Fruit fly (Drosophila melanogaster): ENCODE results near the gene VhaPPA1-1.

VhaPPA1-1 gene

DNA sequence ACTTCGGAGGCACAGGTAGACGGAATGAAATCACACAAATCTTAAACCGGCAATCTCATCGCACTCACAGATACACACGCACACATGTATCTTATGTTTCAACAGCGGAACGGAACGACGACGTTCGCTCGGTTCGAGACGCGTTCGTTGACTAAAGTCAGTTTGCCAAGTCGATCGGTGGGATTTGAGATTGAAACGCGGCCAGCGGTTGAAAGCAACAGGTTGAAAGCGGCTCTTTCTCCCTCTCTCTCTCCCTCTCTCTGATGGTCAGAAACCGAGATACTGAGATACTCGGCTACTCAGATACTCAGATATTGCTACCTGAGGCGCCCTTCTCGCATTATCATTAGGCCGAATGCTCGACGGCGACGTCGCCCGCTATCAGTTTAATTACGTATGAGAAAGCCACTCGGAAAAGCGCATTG, 50.1 kb downstream of the VhaPPA1-1 start:
- peak; percentile 18 for TF ChIP-seq CG34367 (tag; optimal IDR thresholded peaks at IDR 0.05)
- TF ChIP-seq CG12605 (GFP tag; IDR thresholded peaks at IDR 0.05), result peak; percentile 54
- TF ChIP-seq CG10348 (GFP tag; IDR thresholded peaks at IDR 0.05), result no peak
- TF ChIP-seq CG8301 (tag; optimal IDR thresholded peaks at IDR 0.05), result peak; percentile 46
- no peak for TF ChIP-seq CG9948 (tag; optimal IDR thresholded peaks at IDR 0.05)
- TF ChIP-seq fd96Ca (GFP tag; IDR thresholded peaks at IDR 0.05), result no peak
- no peak for TF ChIP-seq rn (GFP tag; IDR thresholded peaks at IDR 0.05)
- peak; percentile 52 for TF ChIP-seq EcR (GFP tag; optimal IDR thresholded peaks at IDR 0.05)
- TF ChIP-seq CG13204 (GFP tag; optimal IDR thresholded peaks at IDR 0.05), result peak; percentile 59
- TF ChIP-seq CG4496 (GFP tag; IDR thresholded peaks at IDR 0.05), result peak; percentile 86
- peak; percentile 51 for TF ChIP-seq Snoo (tag; optimal IDR thresholded peaks at IDR 0.05)
- peak; percentile 35 for TF ChIP-seq CG14655 (GFP tag; optimal IDR thresholded peaks at IDR 0.05)
- no peak for TF ChIP-seq CG8159 (tag; optimal IDR thresholded peaks at IDR 0.05)
- TF ChIP-seq Pif1A (GFP tag; optimal IDR thresholded peaks at IDR 0.05), result peak; percentile 77
- peak; percentile 74 for TF ChIP-seq Ets98B (GFP tag; IDR thresholded peaks at IDR 0.05)
- peak; percentile 0 for TF ChIP-seq CG17806 (tag; optimal IDR thresholded peaks at IDR 0.05)
- TF ChIP-seq Pif1B (GFP tag; optimal IDR thresholded peaks at IDR 0.05), result peak; percentile 76
- no peak for TF ChIP-seq CG15710 (tag; optimal IDR thresholded peaks at IDR 0.05)
- TF ChIP-seq CG32121 (GFP tag; IDR thresholded peaks at IDR 0.05), result peak; percentile 53
- peak; percentile 61 for TF ChIP-seq gl (tag; optimal IDR thresholded peaks at IDR 0.05)
- no peak for TF ChIP-seq D1 (tag; optimal IDR thresholded peaks at IDR 0.05)

DNA sequence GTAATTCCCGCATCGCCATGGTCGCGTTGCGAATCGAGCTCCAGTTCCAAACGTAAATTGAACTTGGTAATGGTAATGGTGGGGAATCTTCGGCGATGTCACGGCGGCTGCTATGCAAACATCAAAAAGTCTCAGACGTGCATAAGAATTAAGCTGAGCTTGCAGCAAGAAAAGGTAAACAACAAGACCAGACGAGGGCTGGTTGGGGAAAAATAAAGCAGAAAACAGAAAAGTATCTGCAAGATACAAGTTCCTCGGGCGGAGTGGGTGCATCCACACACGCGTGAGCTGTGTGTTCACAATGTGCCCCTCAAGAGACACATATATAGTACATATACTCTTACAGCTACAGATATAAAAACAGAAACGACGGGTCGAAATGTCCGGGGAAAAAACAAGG, 51.3 kb downstream of the VhaPPA1-1 start:
- TF ChIP-seq CG17806 (tag; optimal IDR thresholded peaks at IDR 0.05), result no peak
- TF ChIP-seq CG9948 (tag; optimal IDR thresholded peaks at IDR 0.05), result no peak
- no peak for TF ChIP-seq CG34367 (tag; optimal IDR thresholded peaks at IDR 0.05)
- TF ChIP-seq CG12605 (GFP tag; IDR thresholded peaks at IDR 0.05), result no peak
- TF ChIP-seq CG14655 (GFP tag; optimal IDR thresholded peaks at IDR 0.05), result no peak
- peak; percentile 21 for TF ChIP-seq CG15710 (tag; optimal IDR thresholded peaks at IDR 0.05)
- peak; percentile 2 for TF ChIP-seq CG8159 (tag; optimal IDR thresholded peaks at IDR 0.05)
- no peak for TF ChIP-seq D1 (tag; optimal IDR thresholded peaks at IDR 0.05)
- TF ChIP-seq CG13204 (GFP tag; optimal IDR thresholded peaks at IDR 0.05), result peak; percentile 53
- TF ChIP-seq CG4496 (GFP tag; IDR thresholded peaks at IDR 0.05), result no peak
- TF ChIP-seq Pif1B (GFP tag; optimal IDR thresholded peaks at IDR 0.05), result no peak
- no peak for TF ChIP-seq rn (GFP tag; IDR thresholded peaks at IDR 0.05)
- TF ChIP-seq Snoo (tag; optimal IDR thresholded peaks at IDR 0.05), result no peak
- TF ChIP-seq gl (tag; optimal IDR thresholded peaks at IDR 0.05), result no peak
- TF ChIP-seq Pif1A (GFP tag; optimal IDR thresholded peaks at IDR 0.05), result no peak
- TF ChIP-seq Ets98B (GFP tag; IDR thresholded peaks at IDR 0.05), result no peak
- TF ChIP-seq fd96Ca (GFP tag; IDR thresholded peaks at IDR 0.05), result no peak
- no peak for TF ChIP-seq CG10348 (GFP tag; IDR thresholded peaks at IDR 0.05)
- TF ChIP-seq EcR (GFP tag; optimal IDR thresholded peaks at IDR 0.05), result peak; percentile 75
- no peak for TF ChIP-seq CG32121 (GFP tag; IDR thresholded peaks at IDR 0.05)
- no peak for TF ChIP-seq CG8301 (tag; optimal IDR thresholded peaks at IDR 0.05)
